Fruit fly (Drosophila melanogaster) S2 (cell line): ENCODE data around the gene abo.

Experiments used
- CG8478 ChIP-seq: fragments of >200 bp; optimal IDR thresholded peaks from 2 replicates; lab custom pipeline; 2018
- CTCF ChIP-seq, 2 experiments: fragments of >200 bp; optimal IDR thresholded peaks; 2 replicates each; lab custom pipeline; 2018

DNA sequence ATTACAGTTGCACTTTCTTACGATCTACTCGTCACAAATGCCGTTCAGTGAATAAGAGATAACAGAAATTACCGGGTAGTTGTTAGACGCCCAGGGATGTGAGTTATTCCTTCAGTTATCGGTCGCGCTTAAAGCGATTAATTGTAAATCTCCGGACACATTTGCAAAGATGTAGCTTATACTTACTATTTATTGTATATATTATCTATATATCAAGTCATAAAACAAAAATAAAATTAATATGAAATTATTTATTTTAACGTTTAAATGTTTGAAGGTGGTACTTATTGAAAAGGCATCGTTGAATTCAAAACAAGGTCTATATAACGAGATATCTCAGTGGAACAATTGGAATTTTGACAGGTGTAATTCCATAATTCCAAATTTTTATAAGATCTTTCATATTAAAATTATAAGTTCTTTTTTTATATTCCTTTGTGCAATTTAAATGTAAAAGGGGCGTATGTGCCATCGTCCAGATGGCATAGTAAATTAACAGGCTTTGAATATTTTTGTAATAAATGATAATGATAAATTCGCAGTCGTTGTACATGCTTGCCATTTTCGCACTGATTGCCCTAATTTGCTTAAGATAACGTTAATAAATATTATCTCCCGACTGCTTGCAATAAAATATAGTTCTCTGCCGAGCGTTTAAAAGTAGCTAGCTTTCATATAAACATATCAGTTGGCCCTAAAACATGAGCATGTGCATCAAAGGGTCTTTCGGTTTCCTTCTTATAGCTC, 26.5 kb upstream of the abo start, which contains the start of the genes aub and lectin-33A:
- TF ChIP-seq CTCF (optimal IDR thresholded peaks at IDR 0.05; lab: Kevin White, UChicago): no peak
- no peak for TF ChIP-seq CG8478 (lab: Kevin White, UChicago)
